Fruit fly (Drosophila melanogaster) whole organism, embryonic: ENCODE measurements around the gene Dh44.

ENCODE experiments used
- Asciz ChIP-seq: fragments of 200-800 bp; sonication (Bioruptor generic); optimal IDR thresholded peaks from 2 replicates; lab custom pipeline; 2017; ENCODE audit warnings: missing biosample characterization, mild to moderate bottlenecking, missing genetic modification characterization, missing genetic modification reagents
- CG10565 ChIP-seq: fragments of 200-800 bp; sonication (Bioruptor generic); optimal IDR thresholded peaks from 3 replicates; lab custom pipeline; 2016; ENCODE audit warnings: missing biosample characterization, mild to moderate bottlenecking, missing genetic modification characterization
- CG11247 ChIP-seq: fragments of 200-800 bp; sonication (Bioruptor generic); IDR thresholded peaks from 2 replicates; pipeline ENCODE4 v1.3.6; 2022; ENCODE audit warnings: missing biosample characterization, missing genetic modification characterization
- CG11696 ChIP-seq: fragments of 200-800 bp; sonication (Bioruptor generic); IDR thresholded peaks from 2 replicates; pipeline ENCODE4 v1.3.6; 2022; ENCODE audit warnings: missing biosample characterization, missing genetic modification characterization
- CG11723 ChIP-seq: fragments of 200-800 bp; sonication (Bioruptor generic); optimal IDR thresholded peaks from 2 replicates; lab custom pipeline; 2017; ENCODE audit warnings: missing biosample characterization, mild to moderate bottlenecking, missing genetic modification characterization
- CG12236 ChIP-seq: fragments of 200-800 bp; sonication (Bioruptor generic); optimal IDR thresholded peaks from 2 replicates; lab custom pipeline; 2016; ENCODE audit warnings: missing biosample characterization, missing genetic modification characterization
- CG13894 ChIP-seq: fragments of 200-800 bp; sonication (Bioruptor generic); optimal IDR thresholded peaks from 3 replicates; lab custom pipeline; 2018; ENCODE audit warnings: missing biosample characterization, mild to moderate bottlenecking, missing genetic modification characterization, moderate library complexity
- CG14050 ChIP-seq: fragments of 200-800 bp; sonication (Bioruptor generic); IDR thresholded peaks from 3 replicates; pipeline ENCODE4 v1.3.6; 2022; ENCODE audit warnings: missing biosample characterization, missing genetic modification characterization
- CG16815 ChIP-seq: fragments of 200-800 bp; sonication (Bioruptor generic); optimal IDR thresholded peaks from 3 replicates; lab custom pipeline; 2017; ENCODE audit warnings: missing biosample characterization, mild to moderate bottlenecking, missing genetic modification characterization
- CG17328 ChIP-seq: fragments of 200-800 bp; sonication (Bioruptor generic); IDR thresholded peaks from 2 replicates; pipeline ENCODE4 v1.3.6; 2022; ENCODE audit warnings: missing biosample characterization, missing genetic modification characterization
- CG30431 ChIP-seq: fragments of 200-800 bp; sonication (Bioruptor generic); optimal IDR thresholded peaks from 2 replicates; lab custom pipeline; 2017; ENCODE audit warnings: missing biosample characterization, missing genetic modification characterization
- CG33557 ChIP-seq: fragments of 200-800 bp; sonication (Bioruptor generic); optimal IDR thresholded peaks from 2 replicates; lab custom pipeline; 2019; ENCODE audit warnings: missing biosample characterization, mild to moderate bottlenecking, missing genetic modification characterization, moderate library complexity
- CG34224 ChIP-seq: fragments of 200-800 bp; sonication (Bioruptor generic); IDR thresholded peaks from 3 replicates; pipeline ENCODE4 v1.3.6; 2022; ENCODE audit warnings: missing biosample characterization, missing genetic modification characterization; ENCODE audit not compliant: partially characterized antibody
- CG34376 ChIP-seq: fragments of 200-800 bp; sonication (Bioruptor generic); optimal IDR thresholded peaks from 2 replicates; lab custom pipeline; 2018; ENCODE audit warnings: missing biosample characterization, mild to moderate bottlenecking, missing genetic modification characterization
- CG4424 ChIP-seq: fragments of 200-800 bp; sonication (Bioruptor generic); optimal IDR thresholded peaks from 3 replicates; lab custom pipeline; 2016; ENCODE audit warnings: missing biosample characterization, missing genetic modification characterization
- CG6272 ChIP-seq: fragments of 200-800 bp; sonication (Bioruptor generic); IDR thresholded peaks from 2 replicates; pipeline ENCODE4 v1.3.6; 2022; ENCODE audit warnings: missing biosample characterization, missing genetic modification characterization
- CG6765 ChIP-seq: fragments of 200-800 bp; sonication (Bioruptor generic); optimal IDR thresholded peaks from 3 replicates; lab custom pipeline; 2017; ENCODE audit warnings: missing biosample characterization, mild to moderate bottlenecking, missing genetic modification characterization
- CG8281 ChIP-seq: fragments of 200-800 bp; sonication (Bioruptor generic); optimal IDR thresholded peaks from 2 replicates; lab custom pipeline; 2018; ENCODE audit warnings: missing biosample characterization, mild to moderate bottlenecking, missing genetic modification characterization, moderate library complexity
- CG9609 ChIP-seq: fragments of 200-800 bp; sonication (Bioruptor generic); optimal IDR thresholded peaks from 3 replicates; lab custom pipeline; 2016; ENCODE audit warnings: missing biosample characterization, missing genetic modification characterization
- CG9932 ChIP-seq: fragments of 200-800 bp; sonication (Bioruptor generic); IDR thresholded peaks from 2 replicates; pipeline ENCODE4 v1.3.6; 2022; ENCODE audit warnings: missing biosample characterization, missing genetic modification characterization
- GATAe ChIP-seq: fragments of 200-800 bp; sonication (Bioruptor generic); conservative IDR thresholded peaks from 2 replicates; pipeline ENCODE4 v1.3.6; 2022; ENCODE audit warnings: missing biosample characterization, missing genetic modification characterization
- HLH3B ChIP-seq: fragments of 200-800 bp; sonication (Bioruptor generic); IDR thresholded peaks from 2 replicates; pipeline ENCODE4 v1.3.6; 2022; ENCODE audit warnings: missing biosample characterization, missing genetic modification characterization
- HmgD ChIP-seq: fragments of 200-800 bp; sonication (Bioruptor generic); optimal IDR thresholded peaks from 3 replicates; lab custom pipeline; 2016; ENCODE audit warnings: missing biosample characterization, missing genetic modification characterization
- Hr78 ChIP-seq, 2 experiments: fragments of 200-800 bp in 1 of 2; fragments of >200 bp in 1 of 2; sonication (Bioruptor generic) in 1 of 2; optimal IDR thresholded peaks; 2 replicates each; lab custom pipeline; 2017 to 2019; ENCODE audit warnings: missing biosample characterization in 2 of 2, missing genetic modification characterization in 2 of 2, mild to moderate bottlenecking in 1 of 2, moderate library complexity in 1 of 2
- Pdp1 ChIP-seq, 2 experiments: fragments of 200-800 bp; sonication (Bioruptor generic); optimal IDR thresholded peaks; 3 replicates each; lab custom pipeline; 2016; ENCODE audit warnings: missing biosample characterization in 2 of 2, missing genetic modification characterization in 2 of 2, mild to moderate bottlenecking in 1 of 2, moderate library complexity in 1 of 2
- abd-A ChIP-seq: fragments of 200-800 bp; sonication (Bioruptor generic); optimal IDR thresholded peaks from 3 replicates; lab custom pipeline; 2019; ENCODE audit warnings: missing biosample characterization, mild to moderate bottlenecking, missing genetic modification characterization, moderate library complexity
- dysf ChIP-seq: fragments of 200-800 bp; sonication (Bioruptor generic); IDR thresholded peaks from 3 replicates; pipeline ENCODE4 v1.3.6; 2022; ENCODE audit warnings: missing biosample characterization, missing genetic modification characterization
- esg ChIP-seq: fragments of 200-800 bp; sonication (Bioruptor generic); conservative IDR thresholded peaks from 2 replicates; pipeline ENCODE4 v1.3.6; 2022; ENCODE audit warnings: missing biosample characterization, missing genetic modification characterization
- exex ChIP-seq: fragments of 200-800 bp; sonication (Bioruptor generic); optimal IDR thresholded peaks from 4 replicates; lab custom pipeline; 2018; ENCODE audit warnings: missing biosample characterization, mild to moderate bottlenecking, missing genetic modification characterization, moderate library complexity
- grn ChIP-seq: fragments of 200-800 bp; sonication (Bioruptor generic); optimal IDR thresholded peaks from 3 replicates; lab custom pipeline; 2017; ENCODE audit warnings: missing biosample characterization, missing genetic modification characterization
- h ChIP-seq: fragments of >200 bp; optimal IDR thresholded peaks from 2 replicates; lab custom pipeline; 2017
- lab ChIP-seq: fragments of 200-800 bp; sonication (Bioruptor generic); optimal IDR thresholded peaks from 3 replicates; lab custom pipeline; 2017; ENCODE audit warnings: missing biosample characterization, missing genetic modification characterization, mild to moderate bottlenecking, moderate library complexity, missing genetic modification reagents
- luna ChIP-seq: fragments of 200-800 bp; sonication (Bioruptor generic); optimal IDR thresholded peaks from 2 replicates; lab custom pipeline; 2016; ENCODE audit warnings: missing biosample characterization, missing genetic modification characterization
- maf-S ChIP-seq: fragments of 200-800 bp; sonication (Bioruptor generic); optimal IDR thresholded peaks from 2 replicates; lab custom pipeline; 2016; ENCODE audit warnings: missing biosample characterization, missing genetic modification characterization
- mirr ChIP-seq: fragments of 200-800 bp; sonication (Bioruptor generic); optimal IDR thresholded peaks from 3 replicates; lab custom pipeline; 2018; ENCODE audit warnings: missing biosample characterization, mild to moderate bottlenecking, missing genetic modification characterization
- schlank ChIP-seq: fragments of 200-800 bp; sonication (Bioruptor generic); optimal IDR thresholded peaks from 2 replicates; lab custom pipeline; 2018; ENCODE audit warnings: missing biosample characterization, mild to moderate bottlenecking, missing genetic modification characterization
- sd ChIP-seq: fragments of 200-800 bp; sonication (Bioruptor generic); optimal IDR thresholded peaks from 3 replicates; lab custom pipeline; 2018; ENCODE audit warnings: missing biosample characterization, mild to moderate bottlenecking, missing genetic modification characterization, moderate library complexity
- seq ChIP-seq: fragments of 200-800 bp; sonication (Bioruptor generic); IDR thresholded peaks from 2 replicates; pipeline ENCODE4 v1.3.6; 2022; ENCODE audit warnings: missing biosample characterization, missing genetic modification characterization
- sima ChIP-seq: fragments of 200-800 bp; sonication (Bioruptor generic); optimal IDR thresholded peaks from 2 replicates; lab custom pipeline; 2016; ENCODE audit warnings: missing biosample characterization, missing genetic modification characterization
- sob ChIP-seq: fragments of 200-800 bp; sonication (Bioruptor generic); IDR thresholded peaks from 2 replicates; pipeline ENCODE4 v1.3.6; 2022; ENCODE audit warnings: missing biosample characterization, missing genetic modification characterization
- sug ChIP-seq: fragments of 200-800 bp; optimal IDR thresholded peaks from 2 replicates; lab custom pipeline; 2019; ENCODE audit warnings: missing biosample characterization, mild to moderate bottlenecking, missing genetic modification characterization, moderate library complexity
- tin ChIP-seq: fragments of 200-800 bp; sonication (Bioruptor generic); optimal IDR thresholded peaks from 3 replicates; lab custom pipeline; 2016; ENCODE audit warnings: missing biosample characterization, missing genetic modification characterization
- tll ChIP-seq, 2 experiments: fragments of 200-800 bp in 1 of 2; fragments of >200 bp in 1 of 2; sonication (Bioruptor generic) in 1 of 2; optimal IDR thresholded peaks; 2 replicates each; lab custom pipeline; 2017 to 2019; ENCODE audit warnings: missing biosample characterization in 2 of 2, missing genetic modification characterization in 2 of 2, mild to moderate bottlenecking in 1 of 2, moderate library complexity in 1 of 2
- unpg ChIP-seq: fragments of 200-800 bp; sonication (Bioruptor generic); optimal IDR thresholded peaks from 3 replicates; lab custom pipeline; 2018; ENCODE audit warnings: missing biosample characterization, mild to moderate bottlenecking, missing genetic modification characterization, moderate library complexity
- zen ChIP-seq: fragments of 200-800 bp; sonication (Bioruptor generic); optimal IDR thresholded peaks from 3 replicates; lab custom pipeline; 2018; ENCODE audit warnings: missing biosample characterization, mild to moderate bottlenecking, missing genetic modification characterization, moderate library complexity
- zf30C ChIP-seq: fragments of 200-800 bp; sonication (Bioruptor generic); optimal IDR thresholded peaks from 3 replicates; lab custom pipeline; 2018; ENCODE audit warnings: missing biosample characterization, mild to moderate bottlenecking, missing genetic modification characterization

Dh44 gene

dm6 chr3R:9640313-9640712, 2.3 kb downstream of the Dh44 start (continued):
- no peak for TF ChIP-seq CG6272 (GFP tag; lab: Robert Waterston, UW)
- TF ChIP-seq, all 482 proteins: peak for 6

- TF ChIP-seq CG33557 (no peak), CG12236 (no peak), sd (tag; lab: Kevin White, UChicago) (peak; percentile 83), exex (peak; percentile 86), GATAe (GFP tag; lab: Robert Waterston, UW) (peak; percentile 39; the same call in 1 of the 2 replicates), grn (GFP tag; lab: Kevin White, UChicago) (peak; percentile 41), mirr (peak; percentile 61), sug (peak; percentile 61), CG34376 (GFP tag; lab: Kevin White, UChicago) (peak; percentile 74)
- TF ChIP-seq, all 482 proteins: peak for 7
Measured at dm6 chr3R:9643977-9644376, 6.0 kb downstream of the Dh44 start.

- no peak for TF ChIP-seq seq (GFP tag; lab: Robert Waterston, UW)
- TF ChIP-seq CG13894 (tag; lab: Kevin White, UChicago): peak; percentile 2
- no peak for TF ChIP-seq CG14050 (GFP tag; lab: Robert Waterston, UW)
- no peak for TF ChIP-seq CG10565 (GFP tag; lab: Kevin White, UChicago)
- TF ChIP-seq CG9932 (GFP tag; lab: Robert Waterston, UW): no peak
- no peak for TF ChIP-seq Asciz
- TF ChIP-seq CG4424: no peak
- no peak for TF ChIP-seq h (lab: Kevin White, UChicago)
- TF ChIP-seq Hr78 (GFP tag; optimal IDR thresholded peaks at IDR 0.05; lab: Kevin White, UChicago): peak in 1 of 2 experiments; percentile 46
- TF ChIP-seq CG17328 (GFP tag; lab: Robert Waterston, UW): no peak
- TF ChIP-seq tll (GFP tag; optimal IDR thresholded peaks at IDR 0.05; lab: Kevin White, UChicago): no peak
- TF ChIP-seq sob (GFP tag; lab: Robert Waterston, UW): 0 out of 2 replicates have a peak, but pooled peaks have one; percentile 10
- peak in 1 of 2 experiments; percentile 69 for TF ChIP-seq Pdp1 (GFP tag; optimal IDR thresholded peaks at IDR 0.05; lab: Kevin White, UChicago)
- no peak for TF ChIP-seq unpg (GFP tag; lab: Kevin White, UChicago)
- TF ChIP-seq grn (GFP tag; lab: Kevin White, UChicago): peak; percentile 40
- TF ChIP-seq CG34376 (GFP tag; lab: Kevin White, UChicago): peak; percentile 11
- no peak for TF ChIP-seq CG34224 (GFP tag; lab: Robert Waterston, UW)
- TF ChIP-seq zf30C (GFP tag; lab: Kevin White, UChicago): no peak
- TF ChIP-seq CG30431 (GFP tag; lab: Kevin White, UChicago): no peak
- TF ChIP-seq maf-S (GFP tag; lab: Kevin White, UChicago): no peak
- no peak for TF ChIP-seq tin (GFP tag; lab: Kevin White, UChicago)
- TF ChIP-seq esg: no peak
- peak; percentile 84 for TF ChIP-seq exex
- TF ChIP-seq lab: peak; percentile 41
- peak; percentile 66 for TF ChIP-seq mirr
- TF ChIP-seq CG8281: peak; percentile 93
- no peak for TF ChIP-seq zen (tag; lab: Kevin White, UChicago)
- TF ChIP-seq, all 482 proteins: peak for 10
Measured at dm6 chr3R:9644620-9645019, 6.6 kb downstream of the Dh44 start.

dm6 chr3R:9646104-9646707, 8.2 kb downstream of the Dh44 start, which contains the start of gene Fst:
Gene Fst (minus strand): TSS chr3R:9646154.
- no peak for TF ChIP-seq CG11247
- TF ChIP-seq HmgD (GFP tag; lab: Kevin White, UChicago): no peak
- no peak for TF ChIP-seq HLH3B (GFP tag; lab: Robert Waterston, UW)
- peak; percentile 60 for TF ChIP-seq CG6765 (GFP tag; lab: Kevin White, UChicago)
- TF ChIP-seq luna (GFP tag; lab: Kevin White, UChicago): no peak
- TF ChIP-seq CG11723 (GFP tag; lab: Kevin White, UChicago): no peak
- TF ChIP-seq abd-A (tag; lab: Kevin White, UChicago): no peak
- no peak for TF ChIP-seq CG9609 (GFP tag; lab: Kevin White, UChicago)
- no peak for TF ChIP-seq CG16815
- no peak for TF ChIP-seq dysf (GFP tag; lab: Robert Waterston, UW)
- TF ChIP-seq schlank (tag; lab: Kevin White, UChicago): no peak
- no peak for TF ChIP-seq sima (GFP tag; lab: Kevin White, UChicago)
- peak; percentile 88 for TF ChIP-seq CG34376 (GFP tag; lab: Kevin White, UChicago)
- no peak for TF ChIP-seq CG11696
